Fruit fly (Drosophila melanogaster) whole organism, embryonic: ENCODE results near the gene CG8507.

ENCODE experiments used
- CG1024 ChIP-seq: fragments of 200-800 bp; sonication (Bioruptor generic); IDR thresholded peaks from 2 replicates; pipeline ENCODE4 v1.3.6; 2022; ENCODE audit warnings: missing biosample characterization, missing genetic modification characterization
- CG14667 ChIP-seq: fragments of 200-800 bp; sonication (Bioruptor generic); IDR thresholded peaks from 2 replicates; pipeline ENCODE4 v1.3.6; 2022; ENCODE audit warnings: missing biosample characterization, missing genetic modification characterization
- CG2129 ChIP-seq: fragments of 200-800 bp; sonication (Bioruptor generic); IDR thresholded peaks from 2 replicates; pipeline ENCODE4 v1.3.6; 2022; ENCODE audit warnings: missing biosample characterization, missing genetic modification characterization; ENCODE audit not compliant: partially characterized antibody
- CHES-1-like ChIP-seq: fragments of 200-800 bp; sonication (Bioruptor generic); optimal IDR thresholded peaks from 2 replicates; lab custom pipeline; 2016; ENCODE audit warnings: missing biosample characterization, missing genetic modification characterization
- Neu2 ChIP-seq: fragments of 200-800 bp; sonication (Bioruptor generic); optimal IDR thresholded peaks from 3 replicates; lab custom pipeline; 2016; ENCODE audit warnings: missing biosample characterization, missing genetic modification characterization, borderline replicate concordance
- Oli ChIP-seq: fragments of 200-800 bp; sonication (Bioruptor generic); optimal IDR thresholded peaks from 2 replicates; lab custom pipeline; 2018; ENCODE audit warnings: missing biosample characterization, mild to moderate bottlenecking, missing genetic modification characterization, moderate library complexity
- gcm ChIP-seq: fragments of 200-800 bp; sonication (Bioruptor generic); optimal IDR thresholded peaks from 2 replicates; lab custom pipeline; 2019; ENCODE audit warnings: missing biosample characterization, mild to moderate bottlenecking, missing genetic modification characterization, moderate library complexity
- lola ChIP-seq, 3 experiments: fragments of >200 bp in 2 of 3; fragments of 200-800 bp in 1 of 3; sonication (Bioruptor generic) in 1 of 3; optimal IDR thresholded peaks; 2 replicates each; lab custom pipeline; 2017 to 2019; ENCODE audit warnings: missing biosample characterization in 3 of 3, missing genetic modification characterization in 3 of 3, mild to moderate bottlenecking in 1 of 3, moderate library complexity in 1 of 3
- peb ChIP-seq: fragments of 200-800 bp; sonication (Bioruptor generic); IDR thresholded peaks from 2 replicates; pipeline ENCODE4 v1.3.6; 2022; ENCODE audit warnings: missing biosample characterization, missing genetic modification characterization

DNA sequence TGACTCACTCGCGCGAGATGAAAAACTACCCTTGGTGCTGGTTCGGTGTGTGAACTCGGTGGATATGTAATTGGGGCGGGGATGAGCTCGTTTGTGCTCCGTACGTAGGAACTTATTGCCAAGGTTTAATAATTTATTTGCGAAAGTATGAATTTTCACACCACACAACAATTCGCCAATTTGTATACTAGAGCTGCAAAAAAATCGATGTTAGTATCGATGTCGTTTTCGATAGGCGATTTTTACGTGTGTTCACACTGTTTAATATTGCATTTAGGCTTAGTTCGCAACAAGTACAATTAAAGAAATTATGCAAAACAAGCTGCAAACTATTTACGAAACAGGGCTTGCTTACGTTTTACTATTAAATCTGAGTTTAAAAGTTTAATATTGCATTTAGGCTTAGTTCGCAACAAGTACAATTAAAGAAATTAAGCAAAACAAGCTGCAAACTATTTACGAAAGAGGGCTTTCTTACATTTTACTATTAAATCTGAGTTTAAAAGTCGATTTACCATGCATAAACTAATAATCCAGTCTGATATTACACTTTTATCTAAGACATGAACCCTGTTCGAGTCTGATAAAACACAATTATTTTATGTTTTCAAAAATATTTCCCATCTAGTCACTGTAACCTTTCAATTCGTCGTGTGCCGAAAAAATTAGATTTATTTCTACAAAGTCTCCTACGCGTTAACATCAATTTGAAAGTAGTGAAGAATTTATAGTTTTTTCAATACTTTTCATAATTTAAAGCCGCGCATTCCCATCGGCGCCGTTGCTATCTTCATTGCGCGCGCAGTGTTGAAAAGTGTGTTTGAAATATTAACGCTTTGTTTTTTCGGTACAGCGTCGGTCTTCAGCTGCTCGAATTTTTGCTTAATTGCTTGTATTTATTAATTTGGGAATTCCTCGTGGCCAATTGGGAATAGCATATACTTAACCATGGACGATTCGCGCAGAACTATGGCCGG lies 28.0 kb upstream of the CG8507 start, which contains the start of the genes Snap24 and CG8478:
- TF ChIP-seq gcm (GFP tag; lab: Kevin White, UChicago) (no peak), Oli (tag; lab: Kevin White, UChicago) (no peak), CHES-1-like (GFP tag; lab: Kevin White, UChicago) (no peak), CG1024 (GFP tag; lab: Robert Waterston, UW) (no peak), CG14667 (GFP tag; lab: Robert Waterston, UW) (no peak), lola (GFP tag; optimal IDR thresholded peaks at IDR 0.05; lab: Kevin White, UChicago) (no peak), Neu2 (no peak), CG2129 (GFP tag; lab: Robert Waterston, UW) (peak; percentile 57), peb (no peak)
